Worm (Caenorhabditis elegans) whole organism, L2 larva: Measurements from ENCODE around the gene nmy-3.

Experiments
- R02D3.7 ChIP-seq: fragments of 150-350 bp; optimal IDR thresholded peaks from 2 replicates; lab custom pipeline; 2014; ENCODE audit warnings: missing biosample characterization, missing genetic modification characterization
- ceh-82 ChIP-seq: fragments of 150-350 bp; optimal IDR thresholded peaks from 2 replicates; lab custom pipeline; 2014; ENCODE audit warnings: missing biosample characterization, missing genetic modification characterization
- fos-1 ChIP-seq: fragments of 150-350 bp; optimal IDR thresholded peaks from 2 replicates; lab custom pipeline; 2014; ENCODE audit warnings: missing biosample characterization, missing genetic modification characterization
- nhr-6 ChIP-seq: fragments of 150-350 bp; optimal IDR thresholded peaks from 2 replicates; lab custom pipeline; 2014; ENCODE audit warnings: missing biosample characterization, missing genetic modification characterization

DNA sequence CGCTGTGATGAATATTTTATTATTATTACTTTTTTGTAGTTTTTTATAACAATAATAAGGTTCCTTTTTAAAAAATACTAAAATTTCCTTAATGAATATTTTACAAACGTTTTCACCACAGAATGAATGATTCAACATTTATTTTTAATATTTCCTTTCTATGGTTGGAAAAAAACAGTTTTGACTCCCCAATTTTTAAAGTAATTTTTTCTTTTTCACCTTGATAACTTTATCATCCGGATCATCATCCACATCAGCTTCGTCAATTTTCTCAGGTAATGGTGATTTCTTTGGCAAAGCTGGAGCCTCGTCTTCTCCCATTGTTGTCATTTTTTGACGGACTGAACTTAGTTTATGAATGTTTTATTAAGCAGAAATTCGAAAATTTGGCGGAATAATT lies 30.6 kb upstream of the nmy-3 start, which contains the start of gene rab-28:
- no peak for TF ChIP-seq R02D3.7 (tag; lab: Kevin White, UChicago)
- TF ChIP-seq ceh-82 = no peak
- no peak for TF ChIP-seq nhr-6 (tag; lab: Kevin White, UChicago)
- no peak for TF ChIP-seq fos-1 (tag; lab: Kevin White, UChicago)
